Fruit fly (Drosophila melanogaster): ENCODE data around the gene Pld3.

DNA sequence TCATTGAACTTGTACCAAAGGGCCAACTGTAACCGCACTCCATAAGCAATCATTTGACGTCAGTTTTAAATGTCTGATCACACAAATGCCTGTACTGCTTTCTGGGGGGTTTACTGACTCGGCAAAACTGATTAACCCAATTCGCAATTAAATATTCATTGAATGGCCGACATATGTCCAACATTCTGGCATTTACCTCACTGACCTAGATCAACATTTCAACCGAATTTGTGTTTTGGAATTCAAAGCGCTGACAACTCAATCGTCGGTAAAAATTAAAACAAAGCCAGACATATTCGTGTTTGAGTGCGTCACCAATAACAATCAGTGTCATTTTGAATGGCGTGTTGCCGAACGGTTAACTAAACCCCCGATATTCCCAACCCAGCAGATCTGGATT, 43.0 kb upstream of the Pld3 start:
- no peak for TF ChIP-seq CTCF (optimal IDR thresholded peaks at IDR 0.05)
- no peak for TF ChIP-seq CG8478 (optimal IDR thresholded peaks at IDR 0.05)
